Fruit fly (Drosophila melanogaster) S2 (cell line): Measurements from ENCODE around the gene Spn.

Experiments used
- CG8478 ChIP-seq: fragments of >200 bp; optimal IDR thresholded peaks from 2 replicates; lab custom pipeline; 2018
- CTCF ChIP-seq, 2 experiments: fragments of >200 bp; optimal IDR thresholded peaks; 2 replicates each; lab custom pipeline; 2018

Gene Spn

dm6 chr3L:2470735-2471395 is 83.2 kb downstream of the Spn start:
- TF ChIP-seq CTCF (optimal IDR thresholded peaks at IDR 0.05; lab: Kevin White, UChicago) (no peak), CG8478 (lab: Kevin White, UChicago) (no peak)

dm6 chr3L:2469660-2470059 is 84.4 kb downstream of the Spn start:
- TF ChIP-seq CG8478 (lab: Kevin White, UChicago): no peak
- TF ChIP-seq CTCF (optimal IDR thresholded peaks at IDR 0.05; lab: Kevin White, UChicago): no peak

- TF ChIP-seq CTCF (optimal IDR thresholded peaks at IDR 0.05; lab: Kevin White, UChicago): no peak
- no peak for TF ChIP-seq CG8478 (lab: Kevin White, UChicago)
Measured at dm6 chr3L:2468509-2468908, 85.6 kb downstream of the Spn start.

dm6 chr3L:2467424-2467838 is 86.7 kb downstream of the Spn start:
- TF ChIP-seq CTCF (optimal IDR thresholded peaks at IDR 0.05; lab: Kevin White, UChicago): no peak
- no peak for TF ChIP-seq CG8478 (lab: Kevin White, UChicago)

dm6 chr3L:2466411-2467015 is 87.6 kb downstream of the Spn start:
- TF ChIP-seq CTCF (optimal IDR thresholded peaks at IDR 0.05; lab: Kevin White, UChicago) (peak; percentile 99), CG8478 (lab: Kevin White, UChicago) (no peak)

- no peak for TF ChIP-seq CTCF (optimal IDR thresholded peaks at IDR 0.05; lab: Kevin White, UChicago)
- TF ChIP-seq CG8478 (lab: Kevin White, UChicago): no peak
Measured at dm6 chr3L:2462017-2462416, 92.1 kb downstream of the Spn start.

- TF ChIP-seq CG8478 (lab: Kevin White, UChicago): no peak
- TF ChIP-seq CTCF (optimal IDR thresholded peaks at IDR 0.05; lab: Kevin White, UChicago): no peak
Measured at dm6 chr3L:2458763-2459162, 95.3 kb downstream of the Spn start.

- TF ChIP-seq CTCF (optimal IDR thresholded peaks at IDR 0.05; lab: Kevin White, UChicago) (no peak), CG8478 (lab: Kevin White, UChicago) (no peak)
Measured at dm6 chr3L:2457557-2458240, 96.4 kb downstream of the Spn start.

- no peak for TF ChIP-seq CG8478 (lab: Kevin White, UChicago)
- TF ChIP-seq CTCF (optimal IDR thresholded peaks at IDR 0.05; lab: Kevin White, UChicago): no peak
Measured at dm6 chr3L:2456868-2457267, 97.2 kb downstream of the Spn start.
